Worm (Caenorhabditis elegans): Measurements from ENCODE around the gene K09C4.1.

K09C4.1 gene

ce11 chrX:3347904-3348441, 49.3 kb downstream of the K09C4.1 start, which contains the start of gene ZK816.3 (continued):
- no peak; the same call in 1 of the 2 replicates for TF ChIP-seq attf-3 (GFP tag; conservative IDR thresholded peaks at IDR 0.05)
- TF ChIP-seq madf-6 (GFP tag; IDR thresholded peaks at IDR 0.05): peak; percentile 43; the same call in 1 of the 2 replicates
- peak; percentile 69 for TF ChIP-seq rcor-1 (GFP tag; IDR thresholded peaks at IDR 0.05)
- peak; percentile 7 for TF ChIP-seq nhr-80 (tag; optimal IDR thresholded peaks at IDR 0.05)
- no peak for TF ChIP-seq madf-3 (GFP tag; IDR thresholded peaks at IDR 0.05)
- TF ChIP-seq somi-1 (GFP tag; optimal IDR thresholded peaks at IDR 0.05): no peak
- peak; percentile 43 for TF ChIP-seq nhr-90 (tag; optimal IDR thresholded peaks at IDR 0.05)
- peak; percentile 77 for TF ChIP-seq rpc-1 (optimal IDR thresholded peaks at IDR 0.05)
- TF ChIP-seq rpc-1 (tag; optimal IDR thresholded peaks at IDR 0.05): peak; percentile 85
- TF ChIP-seq egl-44 (GFP tag; IDR thresholded peaks at IDR 0.05): 0 out of 2 replicates have a peak, but pooled peaks have one; percentile 41
- TF ChIP-seq ets-4 (GFP tag; optimal IDR thresholded peaks at IDR 0.05): no peak
- peak; percentile 85 for TF ChIP-seq tbp1 (GFP tag; optimal IDR thresholded peaks at IDR 0.05)

- TF ChIP-seq akir-1 (GFP tag; optimal IDR thresholded peaks at IDR 0.05): no peak
- no peak for TF ChIP-seq lin-40 (tag; optimal IDR thresholded peaks at IDR 0.05)
- TF ChIP-seq lin-35 (GFP tag; optimal IDR thresholded peaks at IDR 0.05): no peak
- TF ChIP-seq F37B4.10 (GFP tag; IDR thresholded peaks at IDR 0.05): no peak
- TF ChIP-seq zfh-2 (GFP tag; conservative IDR thresholded peaks at IDR 0.05): no peak
- no peak for TF ChIP-seq ceh-27 (GFP tag; optimal IDR thresholded peaks at IDR 0.05)
- TF ChIP-seq lsy-27 (tag; optimal IDR thresholded peaks at IDR 0.05; ENCODE audit: borderline replicate concordance, insufficient read depth): no peak
- no peak for TF ChIP-seq egrh-3 (GFP tag; IDR thresholded peaks at IDR 0.05)
- no peak for TF ChIP-seq ceh-40 (GFP tag; IDR thresholded peaks at IDR 0.05)
- no peak for TF ChIP-seq unc-62 (GFP tag; optimal IDR thresholded peaks at IDR 0.05)
- TF ChIP-seq dpff-1 (tag; optimal IDR thresholded peaks at IDR 0.05): no peak
- TF ChIP-seq snpc-1.1 (tag; optimal IDR thresholded peaks at IDR 0.05; ENCODE audit: insufficient read depth): no peak
- no peak for TF ChIP-seq somi-1 (GFP tag; optimal IDR thresholded peaks at IDR 0.05)
- TF ChIP-seq ceh-58 (GFP tag; IDR thresholded peaks at IDR 0.05): no peak
- TF ChIP-seq ztf-25 (GFP tag; IDR thresholded peaks at IDR 0.05): no peak
- TF ChIP-seq hrde-1 (tag; optimal IDR thresholded peaks at IDR 0.05; ENCODE audit: borderline replicate concordance): no peak
- TF ChIP-seq hsf-1 (GFP tag; IDR thresholded peaks at IDR 0.05): no peak
- TF ChIP-seq nfya-2 (GFP tag; IDR thresholded peaks at IDR 0.05): no peak
- TF ChIP-seq B0261.1 (tag; optimal IDR thresholded peaks at IDR 0.05): no peak
Measured at ce11 chrX:3350306-3350705, 51.6 kb downstream of the K09C4.1 start, which contains the start of gene nspg-4. Gene nspg-4 (minus strand): TSS chrX:3350406.
